Fruit fly (Drosophila melanogaster) whole organism, embryonic: ENCODE data around the gene BomT3.

Experiments used
- Antp ChIP-seq: fragments of 200-800 bp; sonication (Bioruptor generic); optimal IDR thresholded peaks from 3 replicates; lab custom pipeline; 2016; ENCODE audit warnings: missing biosample characterization, missing genetic modification characterization
- Atf-2 ChIP-seq: fragments of 200-800 bp; sonication (Bioruptor generic); optimal IDR thresholded peaks from 2 replicates; lab custom pipeline; 2016; ENCODE audit warnings: missing biosample characterization, missing genetic modification characterization
- B-H1 ChIP-seq: fragments of 200-800 bp; sonication (Bioruptor generic); IDR thresholded peaks from 3 replicates; pipeline ENCODE4 v1.3.6; 2022; ENCODE audit warnings: missing biosample characterization, missing genetic modification characterization
- B-H2 ChIP-seq: fragments of 200-800 bp; sonication (Bioruptor generic); optimal IDR thresholded peaks from 2 replicates; lab custom pipeline; 2018; ENCODE audit warnings: missing biosample characterization, mild to moderate bottlenecking, missing genetic modification characterization
- CG1024 ChIP-seq: fragments of 200-800 bp; sonication (Bioruptor generic); IDR thresholded peaks from 2 replicates; pipeline ENCODE4 v1.3.6; 2022; ENCODE audit warnings: missing biosample characterization, missing genetic modification characterization
- CG11247 ChIP-seq: fragments of 200-800 bp; sonication (Bioruptor generic); IDR thresholded peaks from 2 replicates; pipeline ENCODE4 v1.3.6; 2022; ENCODE audit warnings: missing biosample characterization, missing genetic modification characterization
- CG11560 ChIP-seq: fragments of 200-800 bp; sonication (Bioruptor generic); IDR thresholded peaks from 3 replicates; pipeline ENCODE4 v1.3.6; 2022; ENCODE audit warnings: missing biosample characterization, missing genetic modification characterization
- CG12236 ChIP-seq: fragments of 200-800 bp; sonication (Bioruptor generic); optimal IDR thresholded peaks from 2 replicates; lab custom pipeline; 2016; ENCODE audit warnings: missing biosample characterization, missing genetic modification characterization
- CG1233 ChIP-seq: fragments of 200-800 bp; sonication (Bioruptor generic); optimal IDR thresholded peaks from 4 replicates; lab custom pipeline; 2018; ENCODE audit warnings: missing biosample characterization, mild to moderate bottlenecking, missing genetic modification characterization
- CG13424 ChIP-seq: fragments of 200-800 bp; sonication (Bioruptor generic); optimal IDR thresholded peaks from 2 replicates; lab custom pipeline; 2019; ENCODE audit warnings: missing biosample characterization, mild to moderate bottlenecking, missing genetic modification characterization, moderate library complexity
- CG14441 ChIP-seq: fragments of 200-800 bp; sonication (Bioruptor generic); IDR thresholded peaks from 2 replicates; pipeline ENCODE4 v1.3.6; 2022; ENCODE audit warnings: missing biosample characterization, missing genetic modification characterization
- CG1647 ChIP-seq: fragments of 200-800 bp; sonication (Bioruptor generic); optimal IDR thresholded peaks from 3 replicates; lab custom pipeline; 2016; ENCODE audit warnings: missing biosample characterization, missing genetic modification characterization
- CG16779 ChIP-seq: fragments of 200-800 bp; sonication (Bioruptor generic); IDR thresholded peaks from 2 replicates; pipeline ENCODE4 v1.3.6; 2022; ENCODE audit warnings: missing biosample characterization, missing genetic modification characterization
- CG2120 ChIP-seq: fragments of 200-800 bp; sonication (Bioruptor generic); optimal IDR thresholded peaks from 3 replicates; lab custom pipeline; 2016; ENCODE audit warnings: missing biosample characterization, missing genetic modification characterization
- CG6683 ChIP-seq: fragments of 200-800 bp; sonication (Bioruptor generic); optimal IDR thresholded peaks from 2 replicates; lab custom pipeline; 2017; ENCODE audit warnings: missing biosample characterization, mild to moderate bottlenecking, missing genetic modification characterization, missing genetic modification reagents
- CG6765 ChIP-seq: fragments of 200-800 bp; sonication (Bioruptor generic); optimal IDR thresholded peaks from 3 replicates; lab custom pipeline; 2017; ENCODE audit warnings: missing biosample characterization, mild to moderate bottlenecking, missing genetic modification characterization
- CG7745 ChIP-seq: fragments of 200-800 bp; sonication (Bioruptor generic); optimal IDR thresholded peaks from 2 replicates; lab custom pipeline; 2018; ENCODE audit warnings: missing biosample characterization, mild to moderate bottlenecking, missing genetic modification characterization, moderate library complexity
- CG9609 ChIP-seq: fragments of 200-800 bp; sonication (Bioruptor generic); optimal IDR thresholded peaks from 3 replicates; lab custom pipeline; 2016; ENCODE audit warnings: missing biosample characterization, missing genetic modification characterization
- D ChIP-seq, 2 experiments: fragments of 200-800 bp in 1 of 2; fragments of >200 bp in 1 of 2; sonication (Bioruptor generic) in 1 of 2; optimal IDR thresholded peaks; 2 replicates in 1 of 2; 3 replicates in 1 of 2; lab custom pipeline; 2017; ENCODE audit warnings: mild to moderate bottlenecking in 1 of 2, missing biosample characterization in 1 of 2, missing genetic modification characterization in 1 of 2, missing genetic modification reagents in 1 of 2
- Dip2 ChIP-seq: fragments of 200-800 bp; sonication (Bioruptor generic); IDR thresholded peaks from 2 replicates; pipeline ENCODE4 v1.3.6; 2022; ENCODE audit warnings: missing biosample characterization, missing genetic modification characterization
- Dip3 ChIP-seq: fragments of 200-800 bp; sonication (Bioruptor generic); optimal IDR thresholded peaks from 3 replicates; lab custom pipeline; 2016; ENCODE audit warnings: missing biosample characterization, missing genetic modification characterization
- ERR ChIP-seq: fragments of 200-800 bp; sonication (Bioruptor generic); optimal IDR thresholded peaks from 2 replicates; lab custom pipeline; 2016; ENCODE audit warnings: missing biosample characterization, missing genetic modification characterization
- H2.0 ChIP-seq: fragments of 200-800 bp; sonication (Bioruptor generic); IDR thresholded peaks from 2 replicates; pipeline ENCODE4 v1.3.6; 2022; ENCODE audit warnings: missing biosample characterization, missing genetic modification characterization
- Max ChIP-seq: fragments of 200-800 bp; sonication (Bioruptor generic); optimal IDR thresholded peaks from 2 replicates; lab custom pipeline; 2016; ENCODE audit warnings: missing biosample characterization, mild to moderate bottlenecking, missing genetic modification characterization
- Nf-YB ChIP-seq: fragments of 200-800 bp; sonication (Bioruptor generic); optimal IDR thresholded peaks from 3 replicates; lab custom pipeline; 2019; ENCODE audit warnings: missing biosample characterization, mild to moderate bottlenecking, missing genetic modification characterization, moderate library complexity
- Scr ChIP-seq: fragments of 200-800 bp; sonication (Bioruptor generic); IDR thresholded peaks from 2 replicates; pipeline ENCODE4 v1.3.6; 2022; ENCODE audit warnings: missing biosample characterization, missing genetic modification characterization; ENCODE audit not compliant: partially characterized antibody
- Taf1 ChIP-seq: fragments of 200-800 bp; sonication (Bioruptor generic); IDR thresholded peaks from 2 replicates; pipeline ENCODE4 v1.3.6; 2022; ENCODE audit warnings: missing biosample characterization, missing genetic modification characterization
- Tbp ChIP-seq: fragments of >200 bp; optimal IDR thresholded peaks from 2 replicates; lab custom pipeline; 2018; ENCODE audit warnings: missing biosample characterization, missing genetic modification characterization
- Xbp1 ChIP-seq: fragments of 200-800 bp; sonication (Bioruptor generic); optimal IDR thresholded peaks from 3 replicates; lab custom pipeline; 2016; ENCODE audit warnings: missing biosample characterization, mild to moderate bottlenecking, missing genetic modification characterization
- ase ChIP-seq: fragments of 200-800 bp; sonication (Bioruptor generic); IDR thresholded peaks from 3 replicates; pipeline ENCODE4 v1.3.6; 2022; ENCODE audit warnings: missing biosample characterization, missing genetic modification characterization
- bbx ChIP-seq: fragments of 200-800 bp; sonication (Bioruptor generic); IDR thresholded peaks from 2 replicates; pipeline ENCODE4 v1.3.6; 2022; ENCODE audit warnings: missing biosample characterization, missing genetic modification characterization; ENCODE audit not compliant: partially characterized antibody
- bcd ChIP-seq: fragments of 200-800 bp; sonication (Bioruptor generic); optimal IDR thresholded peaks from 2 replicates; lab custom pipeline; 2017; ENCODE audit warnings: missing biosample characterization, mild to moderate bottlenecking, missing genetic modification characterization
- cas ChIP-seq: fragments of 200-800 bp; sonication (Bioruptor generic); IDR thresholded peaks from 2 replicates; pipeline ENCODE4 v1.3.6; 2022; ENCODE audit warnings: missing biosample characterization, missing genetic modification characterization
- cato ChIP-seq: fragments of 200-800 bp; sonication (Bioruptor generic); optimal IDR thresholded peaks from 2 replicates; lab custom pipeline; 2016; ENCODE audit warnings: missing biosample characterization, missing genetic modification characterization, borderline replicate concordance
- eve ChIP-seq, 2 experiments: fragments of >200 bp; optimal IDR thresholded peaks; 2 replicates each; lab custom pipeline; 2017; ENCODE audit warnings: missing biosample characterization in 2 of 2, missing genetic modification characterization in 2 of 2
- grau ChIP-seq: fragments of 200-800 bp; optimal IDR thresholded peaks from 3 replicates; lab custom pipeline; 2019; ENCODE audit warnings: missing biosample characterization, mild to moderate bottlenecking, missing genetic modification characterization, moderate library complexity
- hb ChIP-seq: fragments of 200-800 bp; sonication (Bioruptor generic); IDR thresholded peaks from 3 replicates; pipeline ENCODE4 v1.3.6; 2022; ENCODE audit warnings: missing biosample characterization, missing genetic modification characterization; ENCODE audit not compliant: partially characterized antibody
- insv ChIP-seq, 2 experiments: fragments of 200-800 bp; sonication (Bioruptor generic); optimal IDR thresholded peaks; 3 replicates each; lab custom pipeline; 2016 to 2018; ENCODE audit warnings: missing biosample characterization in 2 of 2, missing genetic modification characterization in 2 of 2
- pan ChIP-seq, 4 experiments: fragments of >200 bp in 3 of 4; fragments of 200-800 bp in 1 of 4; sonication (Bioruptor generic) in 1 of 4; optimal IDR thresholded peaks in 3 of 4; IDR thresholded peaks in 1 of 4; 2 replicates each; pipeline versions ENCODE4 v1.3.6 to Lab custom; 2017 to 2022; ENCODE audit warnings: missing biosample characterization in 2 of 4, missing genetic modification characterization in 2 of 4, mixed read lengths in 1 of 4
- pb ChIP-seq: fragments of 200-800 bp; sonication (Bioruptor generic); optimal IDR thresholded peaks from 3 replicates; lab custom pipeline; 2016; ENCODE audit warnings: missing biosample characterization, missing genetic modification characterization
- row ChIP-seq: fragments of 200-800 bp; sonication (Bioruptor generic); IDR thresholded peaks from 3 replicates; pipeline ENCODE4 v1.3.6; 2022; ENCODE audit warnings: missing biosample characterization, missing genetic modification characterization
- run ChIP-seq: fragments of 200-800 bp; sonication (Bioruptor generic); optimal IDR thresholded peaks from 3 replicates; lab custom pipeline; 2018; ENCODE audit warnings: missing biosample characterization, mild to moderate bottlenecking, missing genetic modification characterization
- seq ChIP-seq: fragments of 200-800 bp; sonication (Bioruptor generic); IDR thresholded peaks from 2 replicates; pipeline ENCODE4 v1.3.6; 2022; ENCODE audit warnings: missing biosample characterization, missing genetic modification characterization
- slbo ChIP-seq: fragments of 200-800 bp; sonication (Bioruptor generic); IDR thresholded peaks from 2 replicates; pipeline ENCODE4 v1.3.6; 2022; ENCODE audit warnings: missing biosample characterization, missing genetic modification characterization
- so ChIP-seq: fragments of 200-800 bp; sonication (Bioruptor generic); IDR thresholded peaks from 3 replicates; pipeline ENCODE4 v1.3.6; 2022; ENCODE audit warnings: missing biosample characterization, missing genetic modification characterization
- tio ChIP-seq: fragments of 200-800 bp; sonication (Bioruptor generic); optimal IDR thresholded peaks from 2 replicates; lab custom pipeline; 2017; ENCODE audit warnings: missing biosample characterization, missing genetic modification characterization, inconsistent platforms
- tll ChIP-seq, 2 experiments: fragments of 200-800 bp in 1 of 2; fragments of >200 bp in 1 of 2; sonication (Bioruptor generic) in 1 of 2; optimal IDR thresholded peaks; 2 replicates each; lab custom pipeline; 2017 to 2019; ENCODE audit warnings: missing biosample characterization in 2 of 2, missing genetic modification characterization in 2 of 2, mild to moderate bottlenecking in 1 of 2, moderate library complexity in 1 of 2
- toy ChIP-seq: fragments of 200-800 bp; sonication (Bioruptor generic); IDR thresholded peaks from 2 replicates; pipeline ENCODE4 v1.3.6; 2022; ENCODE audit warnings: missing biosample characterization, missing genetic modification characterization
- tx ChIP-seq: fragments of 200-800 bp; sonication (Bioruptor generic); optimal IDR thresholded peaks from 2 replicates; lab custom pipeline; 2016; ENCODE audit warnings: missing biosample characterization, missing genetic modification characterization
- vvl ChIP-seq: fragments of 200-800 bp; sonication (Bioruptor generic); IDR thresholded peaks from 2 replicates; pipeline ENCODE4 v1.3.6; 2022; ENCODE audit warnings: missing biosample characterization, missing genetic modification characterization
- wek ChIP-seq: fragments of 200-800 bp; sonication (Bioruptor generic); optimal IDR thresholded peaks from 3 replicates; lab custom pipeline; 2018; ENCODE audit warnings: missing biosample characterization, mild to moderate bottlenecking, missing genetic modification characterization, moderate library complexity

The BomT3 gene

DNA sequence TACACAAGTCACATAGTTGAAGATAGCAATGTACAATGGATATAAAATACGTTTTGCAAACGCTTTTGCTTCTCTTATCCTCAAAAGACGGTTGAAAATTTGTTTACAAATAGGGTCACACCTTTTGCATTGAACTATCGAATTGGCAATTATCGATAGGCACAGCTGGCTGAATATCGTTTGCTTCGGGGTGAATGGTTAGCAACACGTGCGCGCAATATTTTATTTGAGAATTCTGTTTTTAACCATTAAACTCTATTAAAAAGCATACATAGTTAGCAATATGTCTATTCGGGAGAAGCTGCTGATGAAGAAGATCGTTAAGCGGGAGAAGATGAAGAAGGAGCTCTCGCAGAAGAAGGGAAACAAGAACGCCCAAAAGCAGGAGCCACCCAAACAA lies 50.6 kb downstream of the BomT3 start (continued):
- TF ChIP-seq ase (GFP tag; lab: Robert Waterston, UW) (no peak), hb (0 out of 3 replicates have a peak, but pooled peaks have one; percentile 42), bbx (GFP tag; lab: Robert Waterston, UW) (peak; percentile 84), CG11247 (GFP tag; lab: Robert Waterston, UW) (no peak), CG6683 (GFP tag; lab: Kevin White, UChicago) (no peak), so (GFP tag; lab: Robert Waterston, UW) (no peak), D (optimal IDR thresholded peaks at IDR 0.05; lab: Kevin White, UChicago) (no peak), D (GFP tag; optimal IDR thresholded peaks at IDR 0.05; lab: Kevin White, UChicago) (no peak), bcd (GFP tag; lab: Kevin White, UChicago) (no peak), Nf-YB (GFP tag; lab: Kevin White, UChicago) (no peak), slbo (GFP tag; lab: Robert Waterston, UW) (no peak), pan (optimal IDR thresholded peaks at IDR 0.05; lab: Kevin White, UChicago) (no peak), pan (GFP tag; optimal IDR thresholded peaks at IDR 0.05 in 1 of 2, IDR thresholded peaks at IDR 0.05 in 1 of 2) (no peak), H2.0 (GFP tag; lab: Robert Waterston, UW) (no peak), CG11560 (tag; lab: Robert Waterston, UW) (no peak), Max (GFP tag; lab: Kevin White, UChicago) (peak; percentile 78), CG1233 (GFP tag; lab: Kevin White, UChicago) (no peak), CG12236 (GFP tag; lab: Kevin White, UChicago) (no peak), CG1647 (GFP tag; lab: Kevin White, UChicago) (no peak), CG13424 (tag; lab: Kevin White, UChicago) (no peak), tx (GFP tag; lab: Kevin White, UChicago) (no peak), CG9609 (no peak), ERR (GFP tag; lab: Kevin White, UChicago) (no peak), B-H1 (no peak), vvl (GFP tag; lab: Robert Waterston, UW) (no peak), Dip2 (GFP tag; lab: Robert Waterston, UW) (no peak), Dip3 (GFP tag; lab: Kevin White, UChicago) (no peak), B-H2 (GFP tag; lab: Kevin White, UChicago) (no peak), CG2120 (GFP tag; lab: Kevin White, UChicago) (no peak), Antp (GFP tag; lab: Kevin White, UChicago) (no peak), CG16779 (GFP tag; lab: Robert Waterston, UW) (no peak), Xbp1 (GFP tag; lab: Kevin White, UChicago) (no peak), run (no peak), eve (GFP tag; optimal IDR thresholded peaks at IDR 0.05; lab: Kevin White, UChicago) (no peak), tio (GFP tag; lab: Kevin White, UChicago) (no peak), wek (GFP tag; lab: Kevin White, UChicago) (no peak), Scr (GFP tag; lab: Robert Waterston, UW) (peak; percentile 77), Taf1 (GFP tag; lab: Robert Waterston, UW) (no peak), CG7745 (tag; lab: Kevin White, UChicago) (no peak), cato (GFP tag; lab: Kevin White, UChicago) (no peak), pb (GFP tag; lab: Kevin White, UChicago) (no peak), row (GFP tag; lab: Robert Waterston, UW) (peak; percentile 12; the same call in 1 of the 3 replicates), Tbp (no peak), insv (GFP tag; optimal IDR thresholded peaks at IDR 0.05; lab: Kevin White, UChicago) (peak in 1 of 2 experiments; percentile 82), Atf-2 (GFP tag; lab: Kevin White, UChicago) (no peak), grau (tag; lab: Kevin White, UChicago) (no peak), CG6765 (GFP tag; lab: Kevin White, UChicago) (no peak), CG14441 (GFP tag; lab: Robert Waterston, UW) (no peak), CG1024 (GFP tag; lab: Robert Waterston, UW) (no peak), toy (GFP tag; lab: Robert Waterston, UW) (no peak), seq (GFP tag; lab: Robert Waterston, UW) (no peak), tll (GFP tag; optimal IDR thresholded peaks at IDR 0.05; lab: Kevin White, UChicago) (no peak), cas (GFP tag; lab: Robert Waterston, UW) (no peak)
